Fruit fly (Drosophila melanogaster) Kc167 (cell line): ENCODE results near the gene Jhbp13.

Experiments
- Sin3A ChIP-seq: fragments of >200 bp; optimal IDR thresholded peaks from 2 replicates; lab custom pipeline; 2018; ENCODE audit warnings: missing external identifiers
- h ChIP-seq: fragments of >200 bp; optimal IDR thresholded peaks from 3 replicates; lab custom pipeline; 2018; ENCODE audit warnings: missing external identifiers
- insv ChIP-seq: fragments of >200 bp; optimal IDR thresholded peaks from 3 replicates; lab custom pipeline; 2018; ENCODE audit warnings: missing external identifiers
- psq ChIP-seq: fragments of >200 bp; optimal IDR thresholded peaks from 2 replicates; lab custom pipeline; 2017; ENCODE audit warnings: missing external identifiers
- ttk ChIP-seq: sonication (Bioruptor generic); optimal IDR thresholded peaks from 2 replicates; lab custom pipeline; 2017; ENCODE audit warnings: missing external identifiers

dm6 chr2L:13268040-13268652 is 28.4 kb downstream of the Jhbp13 start:
- TF ChIP-seq psq (no peak), Sin3A (no peak), h (lab: Kevin White, UChicago) (no peak), insv (no peak), ttk (lab: Kevin White, UChicago) (no peak)
